Fruit fly (Drosophila melanogaster): ENCODE measurements around the gene CG7208.

DNA sequence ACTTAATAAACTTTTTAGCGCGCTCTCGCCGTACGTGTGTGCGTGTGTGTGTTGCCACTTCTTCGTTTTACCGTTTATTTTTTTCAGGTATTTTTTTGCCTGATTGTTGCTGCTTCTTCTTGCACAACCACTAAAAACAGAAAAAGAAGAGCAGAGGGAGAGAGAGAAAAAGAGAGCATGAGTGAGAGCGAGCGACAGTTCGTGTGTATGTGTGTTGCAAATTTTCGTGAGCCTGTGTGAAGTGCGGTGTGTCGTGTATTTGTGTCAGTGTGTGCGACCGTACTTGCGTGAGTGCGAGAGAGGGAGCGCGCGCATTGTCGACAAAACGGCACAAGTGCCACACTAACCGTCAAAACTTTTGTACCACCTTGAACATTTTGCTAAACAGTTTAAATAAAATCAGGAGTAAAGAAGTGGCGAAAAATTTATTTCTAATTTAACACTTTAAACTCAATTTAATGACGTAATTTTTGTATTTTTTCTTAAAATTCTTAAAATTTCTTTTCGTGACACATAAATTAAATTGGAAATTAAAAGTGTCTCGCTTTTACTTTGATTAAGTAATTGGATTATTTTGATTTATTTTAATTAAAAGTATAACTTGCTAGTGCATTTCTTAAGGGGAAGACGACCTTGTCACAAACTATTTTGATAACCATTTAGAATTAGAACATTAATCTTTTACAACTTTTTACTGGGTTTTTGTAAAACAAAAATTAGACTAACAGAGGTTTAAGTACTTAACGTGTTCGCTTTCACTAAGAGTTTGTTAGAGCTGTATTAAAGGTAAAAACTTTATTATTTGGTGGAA is 11.7 kb upstream of the CG7208 start:
- TF ChIP-seq insv (optimal IDR thresholded peaks at IDR 0.05): no peak
- no peak for TF ChIP-seq ttk (optimal IDR thresholded peaks at IDR 0.05)
- no peak for TF ChIP-seq Myc (optimal IDR thresholded peaks at IDR 0.05)
- no peak for TF ChIP-seq psq (optimal IDR thresholded peaks at IDR 0.05)
- TF ChIP-seq h (optimal IDR thresholded peaks at IDR 0.05): no peak
